Worm (Caenorhabditis elegans) whole organism, young adult: ENCODE data around the gene C07D10.5.

Experiments
- Y56A3A.18 ChIP-seq: fragments of 200-800 bp; sonication (Bioruptor generic); IDR thresholded peaks from 2 replicates; pipeline ENCODE4 v1.3.6; 2022; ENCODE audit warnings: missing genetic modification reagents, missing genetic modification characterization, missing compliant biosample characterization
- ceh-100 ChIP-seq: fragments of 200-800 bp; sonication (Bioruptor generic); IDR thresholded peaks from 2 replicates; pipeline ENCODE4 v1.3.6; 2022; ENCODE audit warnings: missing genetic modification reagents, missing genetic modification characterization, missing compliant biosample characterization
- hmg-20 ChIP-seq: fragments of 200-800 bp; sonication (Bioruptor generic); IDR thresholded peaks from 2 replicates; pipeline ENCODE4 v1.3.6; 2022; ENCODE audit warnings: missing genetic modification reagents, missing genetic modification characterization, missing compliant biosample characterization
- nhr-179 ChIP-seq: sonication (generic microtip); optimal IDR thresholded peaks from 2 replicates; lab custom pipeline; 2016; ENCODE audit warnings: mild to moderate bottlenecking, missing genetic modification characterization, missing compliant biosample characterization
- nhr-90 ChIP-seq: sonication (generic microtip); optimal IDR thresholded peaks from 2 replicates; lab custom pipeline; 2016; ENCODE audit warnings: missing genotype, mild to moderate bottlenecking, missing genetic modification characterization, missing compliant biosample characterization

ce11 chrII:7357176-7357575, 24.2 kb upstream of the C07D10.5 start:
- TF ChIP-seq Y56A3A.18 (GFP tag; lab: Robert Waterston, UW) = no peak
- no peak for TF ChIP-seq hmg-20
- TF ChIP-seq ceh-100 (GFP tag; lab: Robert Waterston, UW) = no peak
- TF ChIP-seq nhr-179 (tag; lab: Kevin White, UChicago) = no peak
- no peak for TF ChIP-seq nhr-90 (tag; lab: Kevin White, UChicago)
